Worm (Caenorhabditis elegans) whole organism, L4/young adult: Measurements from ENCODE around the gene twk-6.

Experiments used
- dao-5 ChIP-seq: sonication (generic microtip); optimal IDR thresholded peaks from 2 replicates; lab custom pipeline; 2016; ENCODE audit warnings: missing genotype, missing genetic modification characterization, moderate library complexity, missing compliant biosample characterization
- him-1 ChIP-seq: sonication (generic microtip); optimal IDR thresholded peaks from 2 replicates; lab custom pipeline; 2016; ENCODE audit warnings: missing genotype, missing genetic modification reagents, missing genetic modification characterization, missing compliant biosample characterization

ce11 chrIII:4739975-4740374 lies 2.7 kb upstream of the twk-6 start, which contains the start of gene ras-2:
- TF ChIP-seq dao-5 (tag; lab: Kevin White, UChicago) (no peak), him-1 (tag; lab: Kevin White, UChicago) (no peak)
